Fruit fly (Drosophila melanogaster): ENCODE data around the gene CG31709.

Gene CG31709

dm6 chr2L:9594625-9595300 lies 15.3 kb upstream of the CG31709 start (continued):
- TF ChIP-seq jumu (GFP tag; optimal IDR thresholded peaks at IDR 0.05) (no peak), hb (GFP tag; IDR thresholded peaks at IDR 0.05; ENCODE audit: partially characterized antibody) (no peak), Fer1 (GFP tag; optimal IDR thresholded peaks at IDR 0.05) (no peak), Sox102F (GFP tag; optimal IDR thresholded peaks at IDR 0.05) (peak; percentile 41), sna (GFP tag; IDR thresholded peaks at IDR 0.05; ENCODE audit: partially characterized antibody) (no peak), jing (GFP tag; optimal IDR thresholded peaks at IDR 0.05) (no peak), NfI (GFP tag; optimal IDR thresholded peaks at IDR 0.05) (no peak), CG4360 (GFP tag; IDR thresholded peaks at IDR 0.05) (peak; percentile 39; the same call in 1 of the 2 replicates), usp (GFP tag; optimal IDR thresholded peaks at IDR 0.05) (no peak), CG6654 (GFP tag; optimal IDR thresholded peaks at IDR 0.05) (no peak), YL-1 (GFP tag; optimal IDR thresholded peaks at IDR 0.05) (no peak), chinmo (GFP tag; IDR thresholded peaks at IDR 0.05; ENCODE audit: partially characterized antibody) (no peak), CG9876 (GFP tag; optimal IDR thresholded peaks at IDR 0.05) (no peak), CG13894 (tag; optimal IDR thresholded peaks at IDR 0.05) (no peak), Asciz (GFP tag; optimal IDR thresholded peaks at IDR 0.05) (no peak), CG4404 (GFP tag; IDR thresholded peaks at IDR 0.05) (peak; percentile 73), Tbp (GFP tag; optimal IDR thresholded peaks at IDR 0.05) (no peak), CG30020 (tag; optimal IDR thresholded peaks at IDR 0.05) (no peak), cg (GFP tag; optimal IDR thresholded peaks at IDR 0.05) (no peak), sisA (GFP tag; IDR thresholded peaks at IDR 0.05) (peak; percentile 50), CG3163 (GFP tag; optimal IDR thresholded peaks at IDR 0.05) (no peak), ap (GFP tag; IDR thresholded peaks at IDR 0.05) (peak; percentile 45), CG6175 (GFP tag; IDR thresholded peaks at IDR 0.05) (no peak), Elba2 (GFP tag; optimal IDR thresholded peaks at IDR 0.05) (no peak), sob (GFP tag; IDR thresholded peaks at IDR 0.05) (no peak), hth (optimal IDR thresholded peaks at IDR 0.05) (no peak), Dbx (GFP tag; IDR thresholded peaks at IDR 0.05) (no peak), CG6689 (GFP tag; IDR thresholded peaks at IDR 0.05) (peak; percentile 74), slp2 (GFP tag; optimal IDR thresholded peaks at IDR 0.05) (no peak), CG10209 (GFP tag; optimal IDR thresholded peaks at IDR 0.05) (peak; percentile 44), Scr (GFP tag; IDR thresholded peaks at IDR 0.05; ENCODE audit: partially characterized antibody) (no peak), CG4854 (GFP tag; optimal IDR thresholded peaks at IDR 0.05) (no peak), odd (GFP tag; optimal IDR thresholded peaks at IDR 0.05) (no peak), sug (tag; optimal IDR thresholded peaks at IDR 0.05) (no peak), Xrp1 (GFP tag; IDR thresholded peaks at IDR 0.05) (peak; percentile 84), CG4707 (GFP tag; optimal IDR thresholded peaks at IDR 0.05) (no peak), stwl (tag; optimal IDR thresholded peaks at IDR 0.05) (no peak), zen (tag; optimal IDR thresholded peaks at IDR 0.05) (peak; percentile 69), Camta (GFP tag; optimal IDR thresholded peaks at IDR 0.05) (no peak), CG8765 (GFP tag; IDR thresholded peaks at IDR 0.05) (peak; percentile 43; the same call in 1 of the 2 replicates), CG17328 (GFP tag; IDR thresholded peaks at IDR 0.05) (peak; percentile 71), nerfin-1 (tag; optimal IDR thresholded peaks at IDR 0.05) (peak; percentile 62), CG14710 (tag; optimal IDR thresholded peaks at IDR 0.05) (peak; percentile 76), sc (optimal IDR thresholded peaks at IDR 0.05) (no peak), sc (GFP tag; optimal IDR thresholded peaks at IDR 0.05) (peak; percentile 15), Nf-YC (tag; optimal IDR thresholded peaks at IDR 0.05) (no peak), p53 (GFP tag; optimal IDR thresholded peaks at IDR 0.05) (no peak), CG15073 (GFP tag; optimal IDR thresholded peaks at IDR 0.05) (no peak), D19B (GFP tag; optimal IDR thresholded peaks at IDR 0.05) (no peak), CG18476 (GFP tag; optimal IDR thresholded peaks at IDR 0.05) (no peak), Optix (GFP tag; IDR thresholded peaks at IDR 0.05) (no peak)

Data from whole organism, embryonic.